Worm (Caenorhabditis elegans): Measurements from ENCODE around the gene Y46G5A.28.

Y46G5A.28 gene

DNA sequence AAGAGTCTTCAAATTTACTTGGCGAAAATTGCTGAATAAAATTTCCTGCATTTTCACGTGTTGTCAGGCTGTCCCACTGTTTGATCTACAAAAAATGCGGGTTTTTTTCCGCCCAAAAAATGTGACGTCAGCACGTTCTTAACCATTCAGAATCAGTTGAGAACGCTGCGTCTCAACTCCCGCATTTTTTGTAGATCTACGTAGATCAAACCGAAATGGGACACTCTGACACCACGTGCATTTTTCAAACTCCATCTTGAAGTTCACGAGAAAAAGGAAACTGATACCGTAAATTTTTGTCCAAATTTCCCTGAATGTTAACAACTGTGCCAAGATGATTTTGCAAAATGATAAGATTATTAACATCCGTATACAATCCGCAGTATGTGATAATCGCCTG, 37.0 kb upstream of the Y46G5A.28 start:
- TF ChIP-seq flt-1 (GFP tag; IDR thresholded peaks at IDR 0.05) (no peak), aly-1 (tag; optimal IDR thresholded peaks at IDR 0.05) (no peak), F13C5.2 (tag; optimal IDR thresholded peaks at IDR 0.05) (no peak)

DNA sequence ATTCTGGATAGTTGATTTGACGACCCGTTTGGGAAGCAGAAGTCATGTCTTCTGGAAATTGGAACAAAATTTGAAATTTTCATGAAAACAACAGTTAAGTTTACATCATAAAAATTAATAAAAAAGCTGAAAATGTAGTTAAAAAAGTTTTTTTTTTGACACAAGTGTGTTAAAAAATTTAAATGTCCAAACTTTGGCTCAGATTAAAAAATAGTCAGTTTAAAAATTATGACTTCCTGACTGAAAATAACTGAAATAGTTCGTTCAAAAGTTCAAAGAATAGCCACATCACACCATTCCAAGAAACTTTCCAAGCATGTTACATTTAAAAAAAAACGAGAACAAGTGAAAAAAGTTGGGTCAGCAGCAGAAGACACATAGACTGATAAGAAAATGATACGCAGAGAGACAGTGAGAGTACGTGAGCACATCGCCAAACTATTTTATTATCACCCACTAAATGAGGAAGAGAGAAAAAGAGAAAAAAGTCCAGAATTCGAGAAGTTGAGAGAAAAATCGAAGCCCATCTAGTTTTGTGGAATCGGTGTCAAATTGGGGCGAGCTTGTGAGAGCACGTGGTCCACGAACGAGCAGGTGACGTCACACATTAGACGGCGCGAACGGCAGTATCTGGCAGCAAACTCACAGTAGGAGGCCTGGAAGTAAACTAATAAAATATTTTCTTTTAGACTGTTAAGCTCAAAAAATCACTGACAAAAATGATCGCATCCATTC, 33.6 kb upstream of the Y46G5A.28 start, which contains the start of gene acl-7:
TSS of gene acl-7 (minus strand) at position 51 of the 735 bp plus-strand sequence.
- TF ChIP-seq ets-7 (tag; optimal IDR thresholded peaks at IDR 0.05) (no peak), sea-1 (GFP tag; conservative IDR thresholded peaks at IDR 0.05) (no peak), ama-1 (optimal IDR thresholded peaks at IDR 0.05) (no peak), hmg-4 (GFP tag; optimal IDR thresholded peaks at IDR 0.05) (no peak), hnd-1 (tag; optimal IDR thresholded peaks at IDR 0.05) (no peak), tbx-11 (GFP tag; IDR thresholded peaks at IDR 0.05) (no peak), ceh-13 (GFP tag; optimal IDR thresholded peaks at IDR 0.05) (no peak), aly-1 (tag; optimal IDR thresholded peaks at IDR 0.05) (no peak), tra-4 (tag; optimal IDR thresholded peaks at IDR 0.05) (no peak), scrt-1 (GFP tag; IDR thresholded peaks at IDR 0.05) (no peak), B0310.2 (tag; optimal IDR thresholded peaks at IDR 0.05) (no peak), ceh-36 (tag; optimal IDR thresholded peaks at IDR 0.05) (no peak), tbx-37 (GFP tag; conservative IDR thresholded peaks at IDR 0.05) (no peak), F13C5.2 (tag; optimal IDR thresholded peaks at IDR 0.05) (no peak), hmbx-1 (tag; optimal IDR thresholded peaks at IDR 0.05) (no peak), pes-1 (GFP tag; IDR thresholded peaks at IDR 0.05) (no peak), flt-1 (GFP tag; IDR thresholded peaks at IDR 0.05) (no peak)

DNA sequence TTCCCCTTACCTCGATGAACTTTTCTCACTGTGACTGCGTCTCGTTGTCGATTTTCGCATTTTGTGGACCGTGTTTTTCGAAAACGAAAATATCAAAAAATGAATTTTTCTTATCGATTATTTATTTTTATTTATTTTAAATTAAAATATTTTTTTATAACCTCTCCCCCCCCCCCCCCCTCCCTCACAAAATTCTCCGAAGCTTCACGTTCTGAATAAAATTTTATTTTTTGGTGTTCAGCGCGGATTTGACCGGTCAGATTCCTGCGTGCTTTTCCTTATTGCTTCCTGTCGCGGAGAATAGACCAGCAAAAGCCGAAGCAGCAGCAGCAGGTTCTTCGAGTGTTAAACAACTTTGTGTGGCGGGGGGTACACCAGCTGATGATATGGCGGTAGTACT, 31.7 kb upstream of the Y46G5A.28 start, which contains the start of gene Y46G5A.22:
TSS of gene Y46G5A.22 (minus strand) at position 101 of the 400 bp plus-strand sequence.
- no peak for TF ChIP-seq tbx-11 (GFP tag; IDR thresholded peaks at IDR 0.05)
- no peak for TF ChIP-seq pes-1 (GFP tag; IDR thresholded peaks at IDR 0.05)
- no peak for TF ChIP-seq aly-1 (tag; optimal IDR thresholded peaks at IDR 0.05)
- no peak for TF ChIP-seq F13C5.2 (tag; optimal IDR thresholded peaks at IDR 0.05)
- TF ChIP-seq ceh-13 (GFP tag; optimal IDR thresholded peaks at IDR 0.05): no peak
- TF ChIP-seq tbx-37 (GFP tag; conservative IDR thresholded peaks at IDR 0.05): no peak

DNA sequence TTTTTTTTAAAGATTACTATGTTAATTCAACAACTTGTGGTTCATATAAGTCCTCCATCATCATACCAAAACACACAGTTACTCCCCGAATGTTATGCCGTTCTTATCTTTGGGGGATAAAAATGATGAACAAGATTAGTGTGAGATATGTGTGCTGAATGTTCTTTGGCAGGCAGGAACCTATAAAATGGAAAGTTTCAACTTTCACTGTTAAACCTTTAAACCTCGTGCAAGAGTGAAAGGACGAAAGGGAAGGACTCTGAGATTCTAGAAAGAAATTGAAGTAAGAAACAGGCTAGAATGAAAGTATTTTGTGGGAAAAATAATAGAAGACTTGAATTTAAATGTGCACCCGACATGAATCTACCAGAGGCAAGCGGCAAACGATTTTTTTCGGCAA, 30.2 kb upstream of the Y46G5A.28 start:
- TF ChIP-seq aly-1 (tag; optimal IDR thresholded peaks at IDR 0.05): no peak
- TF ChIP-seq sea-1 (GFP tag; conservative IDR thresholded peaks at IDR 0.05): no peak
- TF ChIP-seq flt-1 (GFP tag; IDR thresholded peaks at IDR 0.05): no peak
- TF ChIP-seq ceh-36 (tag; optimal IDR thresholded peaks at IDR 0.05): no peak
- no peak for TF ChIP-seq ama-1 (optimal IDR thresholded peaks at IDR 0.05)
- no peak for TF ChIP-seq B0310.2 (tag; optimal IDR thresholded peaks at IDR 0.05)
- no peak for TF ChIP-seq ceh-13 (GFP tag; optimal IDR thresholded peaks at IDR 0.05)
- TF ChIP-seq F13C5.2 (tag; optimal IDR thresholded peaks at IDR 0.05): no peak
- TF ChIP-seq hmbx-1 (tag; optimal IDR thresholded peaks at IDR 0.05): no peak
- TF ChIP-seq tbx-37 (GFP tag; conservative IDR thresholded peaks at IDR 0.05): no peak
- no peak for TF ChIP-seq tbx-11 (GFP tag; IDR thresholded peaks at IDR 0.05)
- no peak for TF ChIP-seq pes-1 (GFP tag; IDR thresholded peaks at IDR 0.05)
- TF ChIP-seq hnd-1 (tag; optimal IDR thresholded peaks at IDR 0.05): no peak

DNA sequence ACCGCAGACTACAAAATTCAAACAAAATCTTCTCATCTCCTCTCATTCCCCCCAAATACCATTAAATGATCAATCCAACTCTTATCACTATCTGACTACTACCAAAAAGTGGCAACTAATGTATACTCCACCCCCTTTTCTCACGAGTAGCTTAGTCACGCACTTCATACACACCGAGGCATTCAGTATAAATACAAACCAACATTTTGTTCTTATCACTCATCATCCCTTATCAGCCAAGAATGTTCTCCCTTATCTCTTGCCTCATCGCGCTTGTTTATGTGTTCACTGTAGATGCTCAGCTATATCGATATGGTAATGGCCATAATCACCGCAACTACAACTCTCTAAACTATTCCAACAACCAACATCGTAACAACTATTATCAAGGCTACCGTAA, 26.8 kb upstream of the Y46G5A.28 start, which contains the start of gene Y46G5A.36:
TSS of gene Y46G5A.36 (plus strand) at position 243 of the 400 bp plus-strand sequence.
- TF ChIP-seq tbx-37 (GFP tag; conservative IDR thresholded peaks at IDR 0.05): no peak
- TF ChIP-seq hnd-1 (tag; optimal IDR thresholded peaks at IDR 0.05): no peak
- TF ChIP-seq ama-1 (optimal IDR thresholded peaks at IDR 0.05): no peak
- no peak for TF ChIP-seq B0310.2 (tag; optimal IDR thresholded peaks at IDR 0.05)
- TF ChIP-seq ets-7 (tag; optimal IDR thresholded peaks at IDR 0.05): no peak
- no peak for TF ChIP-seq pes-1 (GFP tag; IDR thresholded peaks at IDR 0.05)
- no peak for TF ChIP-seq ceh-36 (tag; optimal IDR thresholded peaks at IDR 0.05)
- no peak for TF ChIP-seq flt-1 (GFP tag; IDR thresholded peaks at IDR 0.05)
- no peak for TF ChIP-seq hmg-4 (GFP tag; optimal IDR thresholded peaks at IDR 0.05)
- no peak for TF ChIP-seq ceh-13 (GFP tag; optimal IDR thresholded peaks at IDR 0.05)

DNA sequence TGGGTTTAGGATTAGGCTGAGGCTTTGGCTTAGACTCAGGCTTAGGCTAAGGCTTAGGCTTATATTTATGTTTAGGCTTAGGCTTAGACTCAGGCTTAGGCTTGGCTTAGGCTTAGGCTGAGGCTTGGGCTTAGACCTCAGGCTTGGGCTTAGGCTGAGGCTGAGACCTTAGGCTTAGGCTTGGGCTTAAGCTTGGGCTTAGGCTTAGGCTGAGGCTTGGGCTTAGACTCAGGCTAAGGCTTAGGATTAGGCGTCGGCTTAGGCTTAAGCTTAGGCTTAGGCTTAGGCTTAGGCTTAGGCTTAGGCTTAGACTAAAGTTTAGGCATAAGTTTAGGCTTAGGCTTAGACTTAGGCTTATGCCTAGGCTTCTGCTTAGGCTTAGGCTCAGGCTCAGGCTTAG, 25.8 kb upstream of the Y46G5A.28 start:
- TF ChIP-seq tbx-11 (GFP tag; IDR thresholded peaks at IDR 0.05): no peak
- TF ChIP-seq sea-1 (GFP tag; conservative IDR thresholded peaks at IDR 0.05): no peak
- no peak for TF ChIP-seq ama-1 (optimal IDR thresholded peaks at IDR 0.05)
- TF ChIP-seq scrt-1 (GFP tag; IDR thresholded peaks at IDR 0.05): no peak
- TF ChIP-seq tbx-37 (GFP tag; conservative IDR thresholded peaks at IDR 0.05): no peak
- TF ChIP-seq ceh-36 (tag; optimal IDR thresholded peaks at IDR 0.05): peak; percentile 94
- TF ChIP-seq hmg-4 (GFP tag; optimal IDR thresholded peaks at IDR 0.05): no peak
- TF ChIP-seq ets-7 (tag; optimal IDR thresholded peaks at IDR 0.05): no peak
- no peak for TF ChIP-seq hmbx-1 (tag; optimal IDR thresholded peaks at IDR 0.05)
- TF ChIP-seq flt-1 (GFP tag; IDR thresholded peaks at IDR 0.05): no peak
- no peak for TF ChIP-seq F13C5.2 (tag; optimal IDR thresholded peaks at IDR 0.05)
- no peak for TF ChIP-seq aly-1 (tag; optimal IDR thresholded peaks at IDR 0.05)
- TF ChIP-seq pes-1 (GFP tag; IDR thresholded peaks at IDR 0.05): peak; percentile 16; the same call in 1 of the 2 replicates
- TF ChIP-seq ceh-13 (GFP tag; optimal IDR thresholded peaks at IDR 0.05): no peak

DNA sequence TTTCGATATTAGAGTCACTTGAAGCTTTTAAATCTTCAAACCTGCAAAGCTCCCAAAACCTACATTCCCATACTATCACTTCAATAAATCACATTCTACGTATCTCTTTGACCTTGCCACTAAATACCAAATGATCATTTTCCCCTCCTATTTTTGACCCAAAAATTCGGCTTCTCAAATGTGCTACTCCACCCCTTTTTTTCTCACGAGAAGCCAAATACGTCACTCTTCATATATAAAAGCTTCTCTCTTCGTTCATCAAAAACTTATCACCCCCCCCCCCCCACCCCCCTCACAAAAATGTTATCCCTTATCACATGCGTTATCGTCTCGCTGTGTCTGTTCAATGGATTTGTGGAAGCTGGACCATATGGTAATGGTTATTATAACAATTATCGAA, 23.5 kb upstream of the Y46G5A.28 start, which contains the start of gene Y46G5A.38:
TSS of gene Y46G5A.38 (plus strand) at position 301 of the 400 bp plus-strand sequence.
- TF ChIP-seq F13C5.2 (tag; optimal IDR thresholded peaks at IDR 0.05) (no peak), ceh-36 (tag; optimal IDR thresholded peaks at IDR 0.05) (no peak), sea-1 (GFP tag; conservative IDR thresholded peaks at IDR 0.05) (no peak), aly-1 (tag; optimal IDR thresholded peaks at IDR 0.05) (no peak), tra-4 (tag; optimal IDR thresholded peaks at IDR 0.05) (no peak), ets-7 (tag; optimal IDR thresholded peaks at IDR 0.05) (no peak), tbx-37 (GFP tag; conservative IDR thresholded peaks at IDR 0.05) (no peak), hnd-1 (tag; optimal IDR thresholded peaks at IDR 0.05) (no peak), ama-1 (optimal IDR thresholded peaks at IDR 0.05) (no peak), flt-1 (GFP tag; IDR thresholded peaks at IDR 0.05) (no peak), tbx-11 (GFP tag; IDR thresholded peaks at IDR 0.05) (no peak), scrt-1 (GFP tag; IDR thresholded peaks at IDR 0.05) (no peak), pes-1 (GFP tag; IDR thresholded peaks at IDR 0.05) (no peak), B0310.2 (tag; optimal IDR thresholded peaks at IDR 0.05) (no peak), hmbx-1 (tag; optimal IDR thresholded peaks at IDR 0.05) (no peak), hmg-4 (GFP tag; optimal IDR thresholded peaks at IDR 0.05) (no peak), ceh-13 (GFP tag; optimal IDR thresholded peaks at IDR 0.05) (no peak)

Data from whole organism, early embryonic.